Comparison of ENCODE assay signal across 1 fruit fly cellular context in genomic region chr3L:17971067-17971772, dm6.
A peak's percentile ranks its signal among the peaks of the same experiment; 100 is the strongest.
TF ChIP-seq lines count a peak whose summit lies in the region.

No protein-coding gene starts in this region.

TF ChIP-seq in whole organism, embryonic, 481 proteins besides CTCF, POLR2A, EP300 and RAD21 (continued from another document and continues in another):
- TF ChIP-seq CG11695 (GFP tag; IDR thresholded peaks at IDR 0.05; lab: Robert Waterston, UW) (peak; percentile 20; the same call in 1 of the 3 replicates), Xrp1 (GFP tag; IDR thresholded peaks at IDR 0.05; lab: Robert Waterston, UW) (peak; percentile 44; the same call in 1 of the 2 replicates), H2.0 (GFP tag; IDR thresholded peaks at IDR 0.05; lab: Robert Waterston, UW) (no peak), Jarid2 (GFP tag; optimal IDR thresholded peaks at IDR 0.05; lab: Kevin White, UChicago) (peak; percentile 90), mirr (GFP tag; optimal IDR thresholded peaks at IDR 0.05; lab: Kevin White, UChicago) (peak; percentile 67), CG9215 (GFP tag; IDR thresholded peaks at IDR 0.05; lab: Robert Waterston, UW) (no peak), chif (GFP tag; optimal IDR thresholded peaks at IDR 0.05; lab: Kevin White, UChicago) (no peak), nerfin-2 (GFP tag; IDR thresholded peaks at IDR 0.05; lab: Robert Waterston, UW; ENCODE audit: partially characterized antibody) (peak; percentile 22; the same call in 1 of the 2 replicates), nom (GFP tag; optimal IDR thresholded peaks at IDR 0.05; lab: Kevin White, UChicago) (peak; percentile 90), slou (GFP tag; optimal IDR thresholded peaks at IDR 0.05; lab: Kevin White, UChicago) (no peak), CG13624 (GFP tag; optimal IDR thresholded peaks at IDR 0.05; lab: Kevin White, UChicago) (no peak), br (optimal IDR thresholded peaks at IDR 0.05; lab: Kevin White, UChicago) (no peak), CG15696 (tag; optimal IDR thresholded peaks at IDR 0.05; lab: Kevin White, UChicago) (no peak), Ravus (GFP tag; IDR thresholded peaks at IDR 0.05; lab: Robert Waterston, UW) (no peak), CG8765 (GFP tag; IDR thresholded peaks at IDR 0.05; lab: Robert Waterston, UW) (no peak), CG2678 (tag; optimal IDR thresholded peaks at IDR 0.05; lab: Kevin White, UChicago) (peak; percentile 13), CG11504 (tag; optimal IDR thresholded peaks at IDR 0.05; lab: Kevin White, UChicago) (peak; percentile 63), CG3847 (GFP tag; IDR thresholded peaks at IDR 0.05; lab: Robert Waterston, UW) (peak; percentile 10; the same call in 1 of the 2 replicates), CG11085 (GFP tag; IDR thresholded peaks at IDR 0.05; lab: Robert Waterston, UW) (0 out of 2 replicates have a peak, but pooled peaks have one; percentile 24), prd (optimal IDR thresholded peaks at IDR 0.05; lab: Kevin White, UChicago) (no peak), prd (GFP tag; IDR thresholded peaks at IDR 0.05; lab: Robert Waterston, UW) (no peak), fd96Cb (tag; optimal IDR thresholded peaks at IDR 0.05; lab: Kevin White, UChicago) (no peak), pros (GFP tag; optimal IDR thresholded peaks at IDR 0.05; lab: Kevin White, UChicago) (peak; percentile 19), run (tag; optimal IDR thresholded peaks at IDR 0.05; lab: Kevin White, UChicago) (no peak), Scr (GFP tag; IDR thresholded peaks at IDR 0.05; lab: Robert Waterston, UW; ENCODE audit: partially characterized antibody) (0 out of 2 replicates have a peak, but pooled peaks have one; percentile 19), vnd (GFP tag; IDR thresholded peaks at IDR 0.05; lab: Robert Waterston, UW; ENCODE audit: partially characterized antibody) (no peak), CG6683 (GFP tag; optimal IDR thresholded peaks at IDR 0.05; lab: Kevin White, UChicago) (peak; percentile 12), CG3407 (GFP tag; optimal IDR thresholded peaks at IDR 0.05; lab: Kevin White, UChicago) (no peak), ap (GFP tag; IDR thresholded peaks at IDR 0.05; lab: Robert Waterston, UW) (no peak), NC2β (GFP tag; optimal IDR thresholded peaks at IDR 0.05; lab: Kevin White, UChicago) (no peak), sens (GFP tag; lab: Kevin White, UChicago) (peak; percentile 84), CG2116 (GFP tag; optimal IDR thresholded peaks at IDR 0.05; lab: Kevin White, UChicago) (no peak), Sin3A (optimal IDR thresholded peaks at IDR 0.05; lab: Kevin White, UChicago) (no peak), nmo (GFP tag; optimal IDR thresholded peaks at IDR 0.05; lab: Kevin White, UChicago) (no peak), CG7987 (GFP tag; optimal IDR thresholded peaks at IDR 0.05; lab: Kevin White, UChicago) (peak; percentile 5), CG13894 (tag; optimal IDR thresholded peaks at IDR 0.05; lab: Kevin White, UChicago) (peak; percentile 79), wor (GFP tag; IDR thresholded peaks at IDR 0.05; lab: Robert Waterston, UW) (no peak), ac (GFP tag; optimal IDR thresholded peaks at IDR 0.05; lab: Kevin White, UChicago) (no peak), Taf1 (GFP tag; IDR thresholded peaks at IDR 0.05; lab: Robert Waterston, UW) (no peak), Nf-YB (GFP tag; optimal IDR thresholded peaks at IDR 0.05; lab: Kevin White, UChicago) (no peak), zfh1 (GFP tag; IDR thresholded peaks at IDR 0.05; lab: Robert Waterston, UW) (no peak), CG18619 (GFP tag; optimal IDR thresholded peaks at IDR 0.05; lab: Kevin White, UChicago) (no peak), MTF-1 (GFP tag; optimal IDR thresholded peaks at IDR 0.05; lab: Kevin White, UChicago; ENCODE audit: borderline replicate concordance) (peak; percentile 63), Sox100B (GFP tag; optimal IDR thresholded peaks at IDR 0.05; lab: Kevin White, UChicago) (no peak), bbx (GFP tag; IDR thresholded peaks at IDR 0.05; lab: Robert Waterston, UW; ENCODE audit: partially characterized antibody) (peak; percentile 46; the same call in 1 of the 2 replicates), CG3163 (GFP tag; optimal IDR thresholded peaks at IDR 0.05; lab: Kevin White, UChicago) (peak; percentile 26), CG11093 (GFP tag; IDR thresholded peaks at IDR 0.05; lab: Robert Waterston, UW) (no peak), ara (GFP tag; IDR thresholded peaks at IDR 0.05; lab: Robert Waterston, UW) (peak; percentile 40), CG17359 (tag; optimal IDR thresholded peaks at IDR 0.05; lab: Kevin White, UChicago) (peak; percentile 29), CG16863 (GFP tag; optimal IDR thresholded peaks at IDR 0.05; lab: Kevin White, UChicago) (no peak), bsh (GFP tag; optimal IDR thresholded peaks at IDR 0.05; lab: Kevin White, UChicago) (peak in 1 of 2 experiments; percentile 75), CG17802 (tag; optimal IDR thresholded peaks at IDR 0.05; lab: Kevin White, UChicago) (no peak), tna (GFP tag; IDR thresholded peaks at IDR 0.05; lab: Robert Waterston, UW; ENCODE audit: partially characterized antibody) (peak; percentile 63; the same call in 1 of the 2 replicates), CG31365 (tag; optimal IDR thresholded peaks at IDR 0.05; lab: Kevin White, UChicago) (peak; percentile 21), D (optimal IDR thresholded peaks at IDR 0.05; lab: Kevin White, UChicago) (no peak), D (GFP tag; optimal IDR thresholded peaks at IDR 0.05; lab: Kevin White, UChicago) (no peak), shn (GFP tag; optimal IDR thresholded peaks at IDR 0.05; lab: Kevin White, UChicago) (no peak), CG1602 (GFP tag; optimal IDR thresholded peaks at IDR 0.05; lab: Kevin White, UChicago) (no peak), CG10274 (GFP tag; optimal IDR thresholded peaks at IDR 0.05; lab: Kevin White, UChicago) (no peak), ranshi (GFP tag; IDR thresholded peaks at IDR 0.05; lab: Robert Waterston, UW) (peak; percentile 13; the same call in 1 of the 2 replicates), eve (GFP tag; optimal IDR thresholded peaks at IDR 0.05; lab: Kevin White, UChicago) (no peak), slp2 (GFP tag; optimal IDR thresholded peaks at IDR 0.05; lab: Kevin White, UChicago) (no peak), CG5953 (GFP tag; IDR thresholded peaks at IDR 0.05; lab: Robert Waterston, UW) (no peak; the same call in 1 of the 2 replicates), cg (GFP tag; optimal IDR thresholded peaks at IDR 0.05; lab: Kevin White, UChicago) (peak; percentile 56), Sry-β (GFP tag; optimal IDR thresholded peaks at IDR 0.05; lab: Kevin White, UChicago) (no peak), CG14710 (tag; optimal IDR thresholded peaks at IDR 0.05; lab: Kevin White, UChicago) (no peak), CG7786 (GFP tag; optimal IDR thresholded peaks at IDR 0.05; lab: Kevin White, UChicago) (no peak), YL-1 (GFP tag; optimal IDR thresholded peaks at IDR 0.05; lab: Kevin White, UChicago) (no peak), CG2199 (GFP tag; IDR thresholded peaks at IDR 0.05; lab: Robert Waterston, UW) (0 out of 3 replicates have a peak, but pooled peaks have one; percentile 33), NFAT (GFP tag; IDR thresholded peaks at IDR 0.05; lab: Robert Waterston, UW) (0 out of 2 replicates have a peak, but pooled peaks have one; percentile 44), Bdp1 (GFP tag; optimal IDR thresholded peaks at IDR 0.05; lab: Kevin White, UChicago) (no peak), Dek (tag; optimal IDR thresholded peaks at IDR 0.05; lab: Kevin White, UChicago) (peak; percentile 20), E2f1 (GFP tag; IDR thresholded peaks at IDR 0.05; lab: Robert Waterston, UW) (peak; percentile 39; the same call in 1 of the 2 replicates), Nf-YA (GFP tag; IDR thresholded peaks at IDR 0.05; lab: Robert Waterston, UW) (no peak), disco-r (GFP tag; optimal IDR thresholded peaks at IDR 0.05; lab: Kevin White, UChicago) (no peak), ttk (GFP tag; IDR thresholded peaks at IDR 0.05; lab: Robert Waterston, UW) (no peak), CG7839 (tag; optimal IDR thresholded peaks at IDR 0.05; lab: Kevin White, UChicago) (peak; percentile 12), bowl (GFP tag; IDR thresholded peaks at IDR 0.05; lab: Robert Waterston, UW) (no peak; the same call in 1 of the 2 replicates), Mrtf (GFP tag; IDR thresholded peaks at IDR 0.05; lab: Robert Waterston, UW) (no peak), CG18011 (GFP tag; optimal IDR thresholded peaks at IDR 0.05; lab: Kevin White, UChicago) (peak; percentile 3), CG4730 (GFP tag; IDR thresholded peaks at IDR 0.05; lab: Robert Waterston, UW) (no peak), CG14441 (GFP tag; IDR thresholded peaks at IDR 0.05; lab: Robert Waterston, UW) (no peak), da (GFP tag; optimal IDR thresholded peaks at IDR 0.05; lab: Kevin White, UChicago) (no peak), CG10959 (GFP tag; IDR thresholded peaks at IDR 0.05; lab: Robert Waterston, UW) (no peak), CG12071 (GFP tag; optimal IDR thresholded peaks at IDR 0.05; lab: Kevin White, UChicago) (peak; percentile 65), CG10565 (GFP tag; optimal IDR thresholded peaks at IDR 0.05; lab: Kevin White, UChicago) (no peak), CG12219 (GFP tag; optimal IDR thresholded peaks at IDR 0.05; lab: Kevin White, UChicago) (no peak), Drgx (GFP tag; IDR thresholded peaks at IDR 0.05; lab: Robert Waterston, UW) (peak; percentile 73), CG6254 (GFP tag; optimal IDR thresholded peaks at IDR 0.05; lab: Kevin White, UChicago) (no peak), CG13775 (GFP tag; optimal IDR thresholded peaks at IDR 0.05; lab: Kevin White, UChicago) (no peak), tgo (GFP tag; IDR thresholded peaks at IDR 0.05; lab: Robert Waterston, UW) (no peak), fd64A (GFP tag; optimal IDR thresholded peaks at IDR 0.05; lab: Kevin White, UChicago) (no peak), CkIIα-i1 (GFP tag; IDR thresholded peaks at IDR 0.05; lab: Robert Waterston, UW) (no peak), CG4820 (GFP tag; optimal IDR thresholded peaks at IDR 0.05; lab: Kevin White, UChicago) (no peak), CG13287 (GFP tag; IDR thresholded peaks at IDR 0.05; lab: Robert Waterston, UW; ENCODE audit: partially characterized antibody) (peak; percentile 51), hkb (optimal IDR thresholded peaks at IDR 0.05; lab: Kevin White, UChicago) (no peak), hkb (GFP tag; IDR thresholded peaks at IDR 0.05; lab: Robert Waterston, UW) (peak; percentile 56), CG31224 (GFP tag; IDR thresholded peaks at IDR 0.05; lab: Robert Waterston, UW) (no peak), mld (GFP tag; IDR thresholded peaks at IDR 0.05; lab: Robert Waterston, UW; ENCODE audit: partially characterized antibody) (0 out of 3 replicates have a peak, but pooled peaks have one; percentile 55), zfh2 (GFP tag; optimal IDR thresholded peaks at IDR 0.05; lab: Kevin White, UChicago) (no peak), Bgb (GFP tag; IDR thresholded peaks at IDR 0.05; lab: Robert Waterston, UW; ENCODE audit: partially characterized antibody) (peak; percentile 63; the same call in 1 of the 2 replicates), GATAe (GFP tag; conservative IDR thresholded peaks at IDR 0.05; lab: Robert Waterston, UW) (no peak), dysf (GFP tag; IDR thresholded peaks at IDR 0.05; lab: Robert Waterston, UW) (0 out of 3 replicates have a peak, but pooled peaks have one; percentile 25), tap (tag; optimal IDR thresholded peaks at IDR 0.05; lab: Kevin White, UChicago) (peak; percentile 5), CG16779 (GFP tag; IDR thresholded peaks at IDR 0.05; lab: Robert Waterston, UW) (peak; percentile 11; the same call in 1 of the 2 replicates), CG12155 (GFP tag; optimal IDR thresholded peaks at IDR 0.05; lab: Kevin White, UChicago) (no peak), fd3F (GFP tag; optimal IDR thresholded peaks at IDR 0.05; lab: Kevin White, UChicago) (no peak), Pdp1 (GFP tag; optimal IDR thresholded peaks at IDR 0.05; lab: Kevin White, UChicago) (peak in 1 of 2 experiments; percentile 24), gsb (GFP tag; IDR thresholded peaks at IDR 0.05; lab: Robert Waterston, UW) (no peak), CG18599 (GFP tag; optimal IDR thresholded peaks at IDR 0.05; lab: Kevin White, UChicago) (peak; percentile 50), CG17361 (GFP tag; IDR thresholded peaks at IDR 0.05; lab: Robert Waterston, UW) (no peak), CG9932 (GFP tag; IDR thresholded peaks at IDR 0.05; lab: Robert Waterston, UW) (no peak), CG14014 (GFP tag; IDR thresholded peaks at IDR 0.05; lab: Robert Waterston, UW) (peak; percentile 34; the same call in 1 of the 2 replicates), CG1603 (tag; optimal IDR thresholded peaks at IDR 0.05; lab: Kevin White, UChicago) (peak; percentile 20), onecut (GFP tag; IDR thresholded peaks at IDR 0.05; lab: Robert Waterston, UW) (no peak; the same call in 1 of the 2 replicates), CG34376 (GFP tag; optimal IDR thresholded peaks at IDR 0.05; lab: Kevin White, UChicago) (peak; percentile 80), danr (GFP tag; IDR thresholded peaks at IDR 0.05; lab: Robert Waterston, UW) (no peak), Fer1 (GFP tag; optimal IDR thresholded peaks at IDR 0.05; lab: Kevin White, UChicago) (peak; percentile 73), CG7963 (GFP tag; IDR thresholded peaks at IDR 0.05; lab: Robert Waterston, UW; ENCODE audit: partially characterized antibody) (0 out of 3 replicates have a peak, but pooled peaks have one; percentile 21), Mad (GFP tag; optimal IDR thresholded peaks at IDR 0.05; lab: Kevin White, UChicago) (peak; percentile 10), CG2120 (GFP tag; optimal IDR thresholded peaks at IDR 0.05; lab: Kevin White, UChicago) (no peak), Max (GFP tag; optimal IDR thresholded peaks at IDR 0.05; lab: Kevin White, UChicago) (no peak), croc (GFP tag; conservative IDR thresholded peaks at IDR 0.05; lab: Robert Waterston, UW) (no peak), CG10979 (tag; optimal IDR thresholded peaks at IDR 0.05; lab: Kevin White, UChicago) (no peak), CG8944 (GFP tag; optimal IDR thresholded peaks at IDR 0.05; lab: Kevin White, UChicago) (no peak), so (GFP tag; IDR thresholded peaks at IDR 0.05; lab: Robert Waterston, UW) (peak; percentile 48; the same call in 1 of the 3 replicates), zen (tag; optimal IDR thresholded peaks at IDR 0.05; lab: Kevin White, UChicago) (no peak), hb (GFP tag; IDR thresholded peaks at IDR 0.05; lab: Robert Waterston, UW; ENCODE audit: partially characterized antibody) (no peak), her (GFP tag; optimal IDR thresholded peaks at IDR 0.05; lab: Kevin White, UChicago) (no peak), Asciz (GFP tag; optimal IDR thresholded peaks at IDR 0.05; lab: Kevin White, UChicago) (no peak), vvl (GFP tag; IDR thresholded peaks at IDR 0.05; lab: Robert Waterston, UW) (peak; percentile 73)
